Fruit fly (Drosophila melanogaster): ENCODE results near the gene CG18170.

Gene CG18170

DNA sequence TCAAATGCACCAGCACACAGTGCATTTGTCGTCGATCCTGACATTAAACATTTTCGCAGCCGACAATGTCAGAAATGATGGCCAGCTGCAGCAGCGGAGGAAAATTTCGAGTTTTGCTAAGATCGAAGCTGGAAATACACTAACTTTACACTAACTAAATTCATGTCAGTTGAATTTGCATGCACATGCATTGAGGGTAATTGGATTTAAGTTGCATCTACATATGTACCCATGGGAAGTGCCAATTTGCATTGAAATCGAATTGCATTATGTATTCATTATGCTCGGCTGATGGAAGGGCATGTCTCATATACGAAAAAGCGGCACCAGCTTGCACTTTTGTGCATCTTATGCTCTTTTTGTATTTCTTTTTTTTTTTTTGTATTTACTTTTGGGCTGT is 18.0 kb upstream of the CG18170 start (continued):
- TF ChIP-seq bsh (GFP tag; optimal IDR thresholded peaks at IDR 0.05): peak in 1 of 2 experiments; percentile 44
- 0 out of 2 replicates have a peak, but pooled peaks have one; percentile 18 for TF ChIP-seq CG4404 (GFP tag; IDR thresholded peaks at IDR 0.05)
- TF ChIP-seq HLH3B (GFP tag; IDR thresholded peaks at IDR 0.05): peak; percentile 45; the same call in 1 of the 2 replicates
- no peak for TF ChIP-seq CG33213 (GFP tag; optimal IDR thresholded peaks at IDR 0.05)
- no peak for TF ChIP-seq Dek (tag; optimal IDR thresholded peaks at IDR 0.05)
- TF ChIP-seq CG7357 (GFP tag; IDR thresholded peaks at IDR 0.05): peak; percentile 38; the same call in 1 of the 3 replicates
- TF ChIP-seq tgo (GFP tag; IDR thresholded peaks at IDR 0.05): peak; percentile 27; the same call in 2 of the 3 replicates
- TF ChIP-seq Poxn (GFP tag; IDR thresholded peaks at IDR 0.05): no peak
- TF ChIP-seq stc (GFP tag; IDR thresholded peaks at IDR 0.05): 0 out of 2 replicates have a peak, but pooled peaks have one; percentile 30
- peak; percentile 69 for TF ChIP-seq CG11504 (tag; optimal IDR thresholded peaks at IDR 0.05)
- TF ChIP-seq vvl (GFP tag; IDR thresholded peaks at IDR 0.05): peak; percentile 63
- peak; percentile 54; the same call in 1 of the 3 replicates for TF ChIP-seq dysf (GFP tag; IDR thresholded peaks at IDR 0.05)
- peak; percentile 14 for TF ChIP-seq nerfin-1 (tag; optimal IDR thresholded peaks at IDR 0.05)
- TF ChIP-seq exex (tag; optimal IDR thresholded peaks at IDR 0.05): no peak
- TF ChIP-seq CG12071 (GFP tag; optimal IDR thresholded peaks at IDR 0.05): peak; percentile 30
- 0 out of 3 replicates have a peak, but pooled peaks have one; percentile 6 for TF ChIP-seq gce (GFP tag; IDR thresholded peaks at IDR 0.05)
- TF ChIP-seq HHEX (GFP tag; optimal IDR thresholded peaks at IDR 0.05): peak; percentile 8
- 0 out of 3 replicates have a peak, but pooled peaks have one; percentile 36 for TF ChIP-seq sr (GFP tag; IDR thresholded peaks at IDR 0.05)
- TF ChIP-seq Drgx (GFP tag; IDR thresholded peaks at IDR 0.05): peak; percentile 96
- peak; percentile 36 for TF ChIP-seq CG2712 (tag; optimal IDR thresholded peaks at IDR 0.05)
- TF ChIP-seq CG11085 (GFP tag; IDR thresholded peaks at IDR 0.05): no peak
- peak; percentile 28 for TF ChIP-seq CG2678 (tag; optimal IDR thresholded peaks at IDR 0.05)
- TF ChIP-seq sim (GFP tag; IDR thresholded peaks at IDR 0.05): 0 out of 2 replicates have a peak, but pooled peaks have one; percentile 10
- TF ChIP-seq Ptx1 (GFP tag; IDR thresholded peaks at IDR 0.05): peak; percentile 51
- TF ChIP-seq h (optimal IDR thresholded peaks at IDR 0.05): no peak
- TF ChIP-seq CG10979 (tag; optimal IDR thresholded peaks at IDR 0.05): peak; percentile 24
- TF ChIP-seq wor (GFP tag; IDR thresholded peaks at IDR 0.05): no peak
- TF ChIP-seq pan (optimal IDR thresholded peaks at IDR 0.05): no peak
- peak in 1 of 2 experiments; percentile 47 for TF ChIP-seq pan (GFP tag; optimal IDR thresholded peaks at IDR 0.05 in 1 of 2, IDR thresholded peaks at IDR 0.05 in 1 of 2)
- TF ChIP-seq CG11695 (GFP tag; IDR thresholded peaks at IDR 0.05): no peak; the same call in 2 of the 3 replicates
- TF ChIP-seq lmd (GFP tag; IDR thresholded peaks at IDR 0.05): peak; percentile 66

- TF ChIP-seq CG12744 (GFP tag; optimal IDR thresholded peaks at IDR 0.05) (no peak), Myb (GFP tag; optimal IDR thresholded peaks at IDR 0.05) (no peak), CG11695 (GFP tag; IDR thresholded peaks at IDR 0.05) (peak; percentile 54; the same call in 2 of the 3 replicates), pros (GFP tag; optimal IDR thresholded peaks at IDR 0.05) (peak; percentile 6), CG10565 (GFP tag; optimal IDR thresholded peaks at IDR 0.05) (no peak), CG3281 (GFP tag; optimal IDR thresholded peaks at IDR 0.05) (peak; percentile 4), CG10267 (tag; optimal IDR thresholded peaks at IDR 0.05) (no peak), caup (GFP tag; optimal IDR thresholded peaks at IDR 0.05; ENCODE audit: severe bottlenecking) (peak; percentile 17), lov (optimal IDR thresholded peaks at IDR 0.05) (no peak), lov (GFP tag; IDR thresholded peaks at IDR 0.05) (0 out of 3 replicates have a peak, but pooled peaks have one; percentile 54), Med (GFP tag) (peak; percentile 81), Atf6 (GFP tag; IDR thresholded peaks at IDR 0.05) (0 out of 2 replicates have a peak, but pooled peaks have one; percentile 36), Doc3 (GFP tag; IDR thresholded peaks at IDR 0.05; ENCODE audit: partially characterized antibody) (peak; percentile 63; the same call in 2 of the 3 replicates), CG6683 (GFP tag; optimal IDR thresholded peaks at IDR 0.05) (peak; percentile 4), hth (optimal IDR thresholded peaks at IDR 0.05) (no peak), CG32532 (GFP tag; IDR thresholded peaks at IDR 0.05) (peak; percentile 65), HmgD (GFP tag; optimal IDR thresholded peaks at IDR 0.05) (no peak), odd (GFP tag; optimal IDR thresholded peaks at IDR 0.05) (peak; percentile 29), sug (tag; optimal IDR thresholded peaks at IDR 0.05) (peak; percentile 14), CG6254 (GFP tag; optimal IDR thresholded peaks at IDR 0.05) (peak; percentile 24), CG16863 (GFP tag; optimal IDR thresholded peaks at IDR 0.05) (no peak)
Measured at dm6 chr3L:1586266-1587054, 16.3 kb upstream of the CG18170 start.

Data from whole organism, embryonic.